Worm (Caenorhabditis elegans) whole organism, L1 larva: ENCODE results near the gene nex-4.

ENCODE experiments used
- nhr-76 ChIP-seq: sonication (generic microtip); optimal IDR thresholded peaks from 2 replicates; lab custom pipeline; 2017; ENCODE audit warnings: missing biosample characterization, missing genetic modification characterization
- skn-1 ChIP-seq: fragments of 150-350 bp; optimal IDR thresholded peaks from 2 replicates; lab custom pipeline; 2014; ENCODE audit warnings: missing biosample characterization, missing genetic modification characterization

- TF ChIP-seq skn-1 (tag; lab: Kevin White, UChicago) (peak; percentile 39), nhr-76 (tag; lab: Kevin White, UChicago) (no peak)
Measured at ce11 chrV:4820601-4821000, 30.6 kb upstream of the nex-4 start.
